Fruit fly (Drosophila melanogaster) whole organism, embryonic: Measurements from ENCODE around the gene Sfp93F.
A peak's percentile ranks its signal among the peaks of the same experiment; 100 is the strongest.

Experiments
- CG10366 ChIP-seq: fragments of 200-800 bp; sonication (Bioruptor generic); IDR thresholded peaks from 2 replicates; pipeline ENCODE4 v1.3.6; 2022; ENCODE audit warnings: missing biosample characterization, missing genetic modification characterization
- CG11695 ChIP-seq: fragments of 200-800 bp; sonication (Bioruptor generic); IDR thresholded peaks from 3 replicates; pipeline ENCODE4 v1.3.6; 2022; ENCODE audit warnings: missing biosample characterization, missing genetic modification characterization
- CG12071 ChIP-seq: fragments of 200-800 bp; sonication (Bioruptor generic); optimal IDR thresholded peaks from 3 replicates; lab custom pipeline; 2018; ENCODE audit warnings: missing biosample characterization, mild to moderate bottlenecking, missing genetic modification characterization
- CG12104 ChIP-seq: fragments of 200-800 bp; sonication (Bioruptor generic); optimal IDR thresholded peaks from 3 replicates; lab custom pipeline; 2016; ENCODE audit warnings: missing biosample characterization, missing genetic modification characterization
- CG12155 ChIP-seq: fragments of 200-800 bp; sonication (Bioruptor generic); optimal IDR thresholded peaks from 3 replicates; lab custom pipeline; 2016; ENCODE audit warnings: missing biosample characterization, missing genetic modification characterization
- CG13123 ChIP-seq: fragments of 200-800 bp; sonication (Bioruptor generic); optimal IDR thresholded peaks from 2 replicates; lab custom pipeline; 2016; ENCODE audit warnings: missing biosample characterization, missing genetic modification characterization
- CG13624 ChIP-seq: fragments of 200-800 bp; sonication (Bioruptor generic); optimal IDR thresholded peaks from 2 replicates; lab custom pipeline; 2016; ENCODE audit warnings: missing biosample characterization, missing genetic modification characterization
- CG1602 ChIP-seq: fragments of 200-800 bp; sonication (Bioruptor generic); optimal IDR thresholded peaks from 3 replicates; lab custom pipeline; 2016; ENCODE audit warnings: missing biosample characterization, missing genetic modification characterization
- CG2678 ChIP-seq: fragments of 200-800 bp; sonication (Bioruptor generic); optimal IDR thresholded peaks from 3 replicates; lab custom pipeline; 2019; ENCODE audit warnings: missing biosample characterization, mild to moderate bottlenecking, missing genetic modification characterization, moderate library complexity
- CG31365 ChIP-seq: fragments of 200-800 bp; sonication (Bioruptor generic); optimal IDR thresholded peaks from 2 replicates; lab custom pipeline; 2018; ENCODE audit warnings: missing biosample characterization, mild to moderate bottlenecking, missing genetic modification characterization
- CG43689 ChIP-seq: fragments of 200-800 bp; sonication (Bioruptor generic); IDR thresholded peaks from 2 replicates; pipeline ENCODE4 v1.3.6; 2022; ENCODE audit warnings: missing biosample characterization, missing genetic modification characterization
- CG6813 ChIP-seq: fragments of 200-800 bp; sonication (Bioruptor generic); optimal IDR thresholded peaks from 2 replicates; lab custom pipeline; 2017; ENCODE audit warnings: missing biosample characterization, missing genetic modification characterization, mild to moderate bottlenecking, moderate library complexity, missing genetic modification reagents
- CG7271 ChIP-seq: fragments of 200-800 bp; sonication (Bioruptor generic); optimal IDR thresholded peaks from 2 replicates; lab custom pipeline; 2018; ENCODE audit warnings: missing biosample characterization, mild to moderate bottlenecking, missing genetic modification characterization, moderate library complexity
- CG8281 ChIP-seq: fragments of 200-800 bp; sonication (Bioruptor generic); optimal IDR thresholded peaks from 2 replicates; lab custom pipeline; 2018; ENCODE audit warnings: missing biosample characterization, mild to moderate bottlenecking, missing genetic modification characterization, moderate library complexity
- CG8388 ChIP-seq: fragments of 200-800 bp; sonication (Bioruptor generic); optimal IDR thresholded peaks from 2 replicates; lab custom pipeline; 2019; ENCODE audit warnings: missing biosample characterization, mild to moderate bottlenecking, missing genetic modification characterization, moderate library complexity
- CG9609 ChIP-seq: fragments of 200-800 bp; sonication (Bioruptor generic); optimal IDR thresholded peaks from 3 replicates; lab custom pipeline; 2016; ENCODE audit warnings: missing biosample characterization, missing genetic modification characterization
- CkIIα-i1 ChIP-seq: fragments of 200-800 bp; sonication (Bioruptor generic); IDR thresholded peaks from 2 replicates; pipeline ENCODE4 v1.3.6; 2022; ENCODE audit warnings: missing biosample characterization, missing genetic modification characterization
- CoRest ChIP-seq: fragments of 200-800 bp; sonication (Bioruptor generic); optimal IDR thresholded peaks from 3 replicates; lab custom pipeline; 2018; ENCODE audit warnings: missing biosample characterization, mild to moderate bottlenecking, missing genetic modification characterization, moderate library complexity
- Dad ChIP-seq: fragments of 200-800 bp; sonication (Bioruptor generic); optimal IDR thresholded peaks from 3 replicates; lab custom pipeline; 2016; ENCODE audit warnings: missing biosample characterization, missing genetic modification characterization
- Dek ChIP-seq: fragments of 200-800 bp; sonication (Bioruptor generic); optimal IDR thresholded peaks from 3 replicates; lab custom pipeline; 2019; ENCODE audit warnings: missing biosample characterization, mild to moderate bottlenecking, missing genetic modification characterization, moderate library complexity
- Doc2 ChIP-seq: fragments of 200-800 bp; sonication (Bioruptor generic); IDR thresholded peaks from 2 replicates; pipeline ENCODE4 v1.3.6; 2022; ENCODE audit warnings: missing biosample characterization, missing genetic modification characterization
- Dref ChIP-seq: fragments of 200-800 bp; sonication (Bioruptor generic); IDR thresholded peaks from 2 replicates; pipeline ENCODE4 v1.3.6; 2022; ENCODE audit warnings: missing biosample characterization, missing genetic modification characterization
- ERR ChIP-seq: fragments of 200-800 bp; sonication (Bioruptor generic); optimal IDR thresholded peaks from 2 replicates; lab custom pipeline; 2016; ENCODE audit warnings: missing biosample characterization, missing genetic modification characterization
- Eip74EF ChIP-seq, 2 experiments: fragments of 200-800 bp in 1 of 2; fragments of >200 bp in 1 of 2; sonication (Bioruptor generic) in 1 of 2; optimal IDR thresholded peaks; 2 replicates each; lab custom pipeline; 2017 to 2019; ENCODE audit warnings: missing biosample characterization in 2 of 2, missing genetic modification characterization in 2 of 2, mild to moderate bottlenecking in 1 of 2, moderate library complexity in 1 of 2
- Fer3 ChIP-seq: fragments of 200-800 bp; sonication (Bioruptor generic); optimal IDR thresholded peaks from 2 replicates; lab custom pipeline; 2018; ENCODE audit warnings: missing biosample characterization, mild to moderate bottlenecking, missing genetic modification characterization, moderate library complexity
- HLHmδ ChIP-seq: fragments of 200-800 bp; sonication (Bioruptor generic); optimal IDR thresholded peaks from 2 replicates; lab custom pipeline; 2018; ENCODE audit warnings: missing biosample characterization, mild to moderate bottlenecking, missing genetic modification characterization, moderate library complexity
- Hmr ChIP-seq: fragments of 200-800 bp; sonication (Bioruptor generic); optimal IDR thresholded peaks from 3 replicates; lab custom pipeline; 2017; ENCODE audit warnings: mild to moderate bottlenecking, missing biosample characterization, missing genetic modification reagents, missing genetic modification characterization
- Med ChIP-seq: fragments of 200-800 bp; sonication (Bioruptor generic); peaks from one replicate; lab custom pipeline; 2016; ENCODE audit warnings: missing biosample characterization, missing genetic modification characterization, mild to moderate bottlenecking, inconsistent platforms, moderate library complexity
- Neu2 ChIP-seq: fragments of 200-800 bp; sonication (Bioruptor generic); optimal IDR thresholded peaks from 3 replicates; lab custom pipeline; 2016; ENCODE audit warnings: missing biosample characterization, missing genetic modification characterization, borderline replicate concordance
- Oli ChIP-seq: fragments of 200-800 bp; sonication (Bioruptor generic); optimal IDR thresholded peaks from 2 replicates; lab custom pipeline; 2018; ENCODE audit warnings: missing biosample characterization, mild to moderate bottlenecking, missing genetic modification characterization, moderate library complexity
- Sox100B ChIP-seq: fragments of 200-800 bp; sonication (Bioruptor generic); optimal IDR thresholded peaks from 3 replicates; lab custom pipeline; 2018; ENCODE audit warnings: missing biosample characterization, mild to moderate bottlenecking, missing genetic modification characterization
- Usf ChIP-seq: fragments of 200-800 bp; sonication (Bioruptor generic); optimal IDR thresholded peaks from 2 replicates; lab custom pipeline; 2017; ENCODE audit warnings: missing genotype, missing biosample characterization, missing genetic modification characterization
- Xbp1 ChIP-seq: fragments of 200-800 bp; sonication (Bioruptor generic); optimal IDR thresholded peaks from 3 replicates; lab custom pipeline; 2016; ENCODE audit warnings: missing biosample characterization, mild to moderate bottlenecking, missing genetic modification characterization
- az2 ChIP-seq: fragments of 200-800 bp; sonication (Bioruptor generic); optimal IDR thresholded peaks from 3 replicates; lab custom pipeline; 2016; ENCODE audit warnings: missing biosample characterization, missing genetic modification characterization
- chn ChIP-seq: fragments of 200-800 bp; sonication (Bioruptor generic); optimal IDR thresholded peaks from 2 replicates; lab custom pipeline; 2016; ENCODE audit warnings: missing biosample characterization, missing genetic modification characterization
- dan ChIP-seq: fragments of 200-800 bp; sonication (Bioruptor generic); IDR thresholded peaks from 2 replicates; pipeline ENCODE4 v1.3.6; 2022; ENCODE audit warnings: missing biosample characterization, missing genetic modification characterization
- dati ChIP-seq: fragments of 200-800 bp; sonication (Bioruptor generic); IDR thresholded peaks from 2 replicates; pipeline ENCODE4 v1.3.6; 2022; ENCODE audit warnings: missing biosample characterization, missing genetic modification characterization
- eve ChIP-seq, 2 experiments: fragments of >200 bp; optimal IDR thresholded peaks; 2 replicates each; lab custom pipeline; 2017; ENCODE audit warnings: missing biosample characterization in 2 of 2, missing genetic modification characterization in 2 of 2
- ewg ChIP-seq: fragments of 200-800 bp; sonication (Bioruptor generic); optimal IDR thresholded peaks from 3 replicates; lab custom pipeline; 2017; ENCODE audit warnings: mild to moderate bottlenecking, missing biosample characterization, missing genetic modification reagents, missing genetic modification characterization
- exex ChIP-seq: fragments of 200-800 bp; sonication (Bioruptor generic); optimal IDR thresholded peaks from 4 replicates; lab custom pipeline; 2018; ENCODE audit warnings: missing biosample characterization, mild to moderate bottlenecking, missing genetic modification characterization, moderate library complexity
- fru ChIP-seq: fragments of >200 bp; optimal IDR thresholded peaks from 2 replicates; lab custom pipeline; 2017
- grau ChIP-seq: fragments of 200-800 bp; optimal IDR thresholded peaks from 3 replicates; lab custom pipeline; 2019; ENCODE audit warnings: missing biosample characterization, mild to moderate bottlenecking, missing genetic modification characterization, moderate library complexity
- jigr1 ChIP-seq: fragments of 200-800 bp; sonication (Bioruptor generic); IDR thresholded peaks from 3 replicates; pipeline ENCODE4 v1.3.6; 2022; ENCODE audit warnings: missing biosample characterization, missing genetic modification characterization
- kay ChIP-seq: fragments of 200-800 bp; sonication (Bioruptor generic); optimal IDR thresholded peaks from 2 replicates; lab custom pipeline; 2016; ENCODE audit warnings: missing biosample characterization, missing genetic modification characterization
- row ChIP-seq: fragments of 200-800 bp; sonication (Bioruptor generic); IDR thresholded peaks from 3 replicates; pipeline ENCODE4 v1.3.6; 2022; ENCODE audit warnings: missing biosample characterization, missing genetic modification characterization
- sens-2 ChIP-seq: fragments of 200-800 bp; sonication (Bioruptor generic); IDR thresholded peaks from 2 replicates; pipeline ENCODE4 v1.3.6; 2022; ENCODE audit warnings: missing biosample characterization, missing genetic modification characterization
- slp2 ChIP-seq: fragments of 200-800 bp; sonication (Bioruptor generic); optimal IDR thresholded peaks from 2 replicates; lab custom pipeline; 2016; ENCODE audit warnings: missing biosample characterization, missing genetic modification characterization
- trh ChIP-seq: fragments of 200-800 bp; sonication (Bioruptor generic); optimal IDR thresholded peaks from 2 replicates; lab custom pipeline; 2016; ENCODE audit warnings: missing biosample characterization, missing genetic modification characterization
- tup ChIP-seq: fragments of 200-800 bp; sonication (Bioruptor generic); optimal IDR thresholded peaks from 2 replicates; lab custom pipeline; 2016; ENCODE audit warnings: missing biosample characterization, mild to moderate bottlenecking, missing genetic modification characterization, moderate library complexity
- zen ChIP-seq: fragments of 200-800 bp; sonication (Bioruptor generic); optimal IDR thresholded peaks from 3 replicates; lab custom pipeline; 2018; ENCODE audit warnings: missing biosample characterization, mild to moderate bottlenecking, missing genetic modification characterization, moderate library complexity
- zen2 ChIP-seq: fragments of 200-800 bp; sonication (Bioruptor generic); IDR thresholded peaks from 3 replicates; pipeline ENCODE4 v1.3.6; 2022; ENCODE audit warnings: missing biosample characterization, missing genetic modification characterization; ENCODE audit not compliant: partially characterized antibody

The Sfp93F gene

DNA sequence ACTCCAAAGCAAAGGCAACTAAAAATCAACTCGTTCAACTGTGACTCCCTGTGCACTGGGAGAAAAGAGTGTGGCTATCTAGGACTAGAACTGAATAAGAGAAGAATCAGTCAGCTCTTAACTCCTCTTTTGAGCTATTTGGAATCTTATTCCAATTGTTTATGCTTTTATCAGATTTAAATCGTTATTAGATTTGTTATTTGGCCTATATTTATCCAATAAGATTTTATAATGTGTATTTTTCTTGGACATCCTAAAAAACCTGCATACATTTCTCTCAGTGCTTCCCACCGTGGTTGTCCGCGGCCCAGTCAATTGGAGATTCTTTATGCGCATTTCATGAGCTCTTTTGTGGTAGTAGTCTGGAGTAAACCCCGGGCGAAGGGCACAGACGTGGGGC is 45.4 kb upstream of the Sfp93F start (continued):
- TF ChIP-seq CoRest (tag; lab: Kevin White, UChicago) (peak; percentile 76), CG8388 (GFP tag; lab: Kevin White, UChicago) (no peak), chn (GFP tag; lab: Kevin White, UChicago) (peak; percentile 41), Eip74EF (GFP tag; optimal IDR thresholded peaks at IDR 0.05; lab: Kevin White, UChicago) (peak in 1 of 2 experiments; percentile 28), jigr1 (GFP tag; lab: Robert Waterston, UW) (peak; percentile 59; the same call in 1 of the 3 replicates), CG1602 (peak; percentile 53), ERR (peak; percentile 1), HLHmδ (GFP tag; lab: Kevin White, UChicago) (no peak), CG12104 (peak; percentile 31), tup (no peak), row (GFP tag; lab: Robert Waterston, UW) (peak; percentile 83), Dek (tag; lab: Kevin White, UChicago) (peak; percentile 13), Med (peak; percentile 91), CG8281 (tag; lab: Kevin White, UChicago) (peak; percentile 19), CG6813 (GFP tag; lab: Kevin White, UChicago) (peak; percentile 41), CG11695 (peak; percentile 82), CG13624 (GFP tag; lab: Kevin White, UChicago) (peak; percentile 70), Fer3 (peak; percentile 51), trh (peak; percentile 33), grau (tag; lab: Kevin White, UChicago) (peak; percentile 76), Usf (peak; percentile 35), Hmr (GFP tag; lab: Kevin White, UChicago) (peak; percentile 51), CG12155 (peak; percentile 51), Xbp1 (GFP tag; lab: Kevin White, UChicago) (peak; percentile 66), sens-2 (GFP tag; lab: Robert Waterston, UW) (no peak), CkIIα-i1 (GFP tag; lab: Robert Waterston, UW) (no peak), CG13123 (no peak), CG7271 (no peak), CG9609 (GFP tag; lab: Kevin White, UChicago) (no peak), Doc2 (GFP tag; lab: Robert Waterston, UW) (no peak), CG12071 (GFP tag; lab: Kevin White, UChicago) (no peak), CG2678 (tag; lab: Kevin White, UChicago) (peak; percentile 80), az2 (GFP tag; lab: Kevin White, UChicago) (peak; percentile 63), Dad (GFP tag; lab: Kevin White, UChicago) (peak; percentile 49), slp2 (GFP tag; lab: Kevin White, UChicago) (peak; percentile 62), eve (GFP tag; optimal IDR thresholded peaks at IDR 0.05; lab: Kevin White, UChicago) (no peak), Sox100B (GFP tag; lab: Kevin White, UChicago) (no peak), Neu2 (no peak), dan (GFP tag; lab: Robert Waterston, UW) (no peak), zen2 (GFP tag; lab: Robert Waterston, UW) (no peak), Oli (peak; percentile 78), fru (lab: Kevin White, UChicago) (no peak), CG31365 (tag; lab: Kevin White, UChicago) (no peak), CG43689 (GFP tag; lab: Robert Waterston, UW) (peak; percentile 55), exex (tag; lab: Kevin White, UChicago) (no peak), ewg (GFP tag; lab: Kevin White, UChicago) (peak; percentile 33), CG10366 (peak; percentile 57), kay (peak; percentile 42), dati (GFP tag; lab: Robert Waterston, UW) (no peak), Dref (GFP tag; lab: Robert Waterston, UW) (no peak), zen (tag; lab: Kevin White, UChicago) (no peak)
